Worm (Caenorhabditis elegans) whole organism, late embryonic: ENCODE data around the gene cest-33.

Source experiments
- Y22D7AL.16 ChIP-seq: sonication (generic microtip); optimal IDR thresholded peaks from 2 replicates; lab custom pipeline; 2016; ENCODE audit warnings: missing genetic modification characterization, missing compliant biosample characterization
- dve-1 ChIP-seq: sonication (generic microtip); optimal IDR thresholded peaks from 2 replicates; lab custom pipeline; 2017; ENCODE audit warnings: antibody characterized with exemption, mild to moderate bottlenecking, missing genetic modification characterization, missing compliant biosample characterization
- ets-4 ChIP-seq: sonication (generic microtip); optimal IDR thresholded peaks from 2 replicates; lab custom pipeline; 2016; ENCODE audit warnings: missing genetic modification characterization, missing compliant biosample characterization
- gmeb-2 ChIP-seq: sonication (generic microtip); optimal IDR thresholded peaks from 2 replicates; lab custom pipeline; 2016; ENCODE audit warnings: missing genetic modification characterization, inconsistent platforms, missing compliant biosample characterization
- madf-2 ChIP-seq: sonication (generic microtip); optimal IDR thresholded peaks from 2 replicates; lab custom pipeline; 2017; ENCODE audit warnings: missing genetic modification characterization, missing compliant biosample characterization
- pag-3 ChIP-seq: sonication (generic microtip); optimal IDR thresholded peaks from 2 replicates; lab custom pipeline; 2016; ENCODE audit warnings: missing compliant biosample characterization, missing genetic modification characterization, borderline replicate concordance
- pha-2 ChIP-seq: sonication (generic microtip); optimal IDR thresholded peaks from 2 replicates; lab custom pipeline; 2017; ENCODE audit warnings: mild to moderate bottlenecking, missing genetic modification characterization, missing compliant biosample characterization
- rnt-1 ChIP-seq: sonication (generic microtip); optimal IDR thresholded peaks from 2 replicates; lab custom pipeline; 2016; ENCODE audit warnings: missing genetic modification characterization, missing compliant biosample characterization
- unc-55 ChIP-seq: sonication (generic microtip); optimal IDR thresholded peaks from 2 replicates; lab custom pipeline; 2017; ENCODE audit warnings: missing biosample characterization, missing genetic modification reagents, missing genetic modification characterization

- no peak for TF ChIP-seq rnt-1 (tag; lab: Kevin White, UChicago)
- TF ChIP-seq gmeb-2: no peak
- TF ChIP-seq madf-2 (tag; lab: Kevin White, UChicago): no peak
- TF ChIP-seq unc-55 (GFP tag; lab: Kevin White, UChicago): no peak
- no peak for TF ChIP-seq pag-3 (tag; lab: Kevin White, UChicago)
- no peak for TF ChIP-seq dve-1
- no peak for TF ChIP-seq pha-2 (tag; lab: Kevin White, UChicago)
- no peak for TF ChIP-seq Y22D7AL.16 (tag; lab: Kevin White, UChicago)
- no peak for TF ChIP-seq ets-4 (tag; lab: Kevin White, UChicago)
Measured at ce11 chrV:6346043-6346618, 19.3 kb downstream of the cest-33 start.
